Fruit fly (Drosophila melanogaster): Measurements from ENCODE around the gene CG5149.

The CG5149 gene

DNA sequence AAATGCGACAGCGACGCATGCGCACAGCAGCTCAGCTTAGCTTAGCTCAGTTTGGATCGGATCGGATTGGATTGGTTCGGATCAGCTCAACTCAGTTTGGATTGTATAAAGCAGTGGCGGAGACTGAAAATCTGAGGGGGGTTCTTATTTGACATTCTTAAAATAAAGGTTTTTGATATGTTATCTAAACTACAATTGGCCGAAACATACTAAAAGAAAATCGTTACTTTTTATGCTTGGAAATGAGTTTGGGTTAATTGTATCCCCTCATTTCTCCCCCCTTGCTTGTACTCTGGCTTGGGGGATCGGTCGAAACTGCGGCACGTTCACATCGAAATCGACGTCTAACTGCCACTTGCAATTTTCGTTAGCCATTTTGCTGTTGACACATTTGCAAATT lies 11.9 kb downstream of the CG5149 start (continued):
- TF ChIP-seq rib (GFP tag; IDR thresholded peaks at IDR 0.05) (no peak), CG11696 (GFP tag; IDR thresholded peaks at IDR 0.05) (no peak), fd64A (GFP tag; optimal IDR thresholded peaks at IDR 0.05) (no peak), gsb-n (tag; optimal IDR thresholded peaks at IDR 0.05) (no peak), org-1 (GFP tag; optimal IDR thresholded peaks at IDR 0.05) (no peak), CG6813 (GFP tag; optimal IDR thresholded peaks at IDR 0.05) (no peak), eyg (GFP tag; optimal IDR thresholded peaks at IDR 0.05) (no peak), lilli (GFP tag; optimal IDR thresholded peaks at IDR 0.05) (no peak), sens-2 (GFP tag; IDR thresholded peaks at IDR 0.05) (peak; percentile 19; the same call in 1 of the 2 replicates), fu2 (GFP tag; optimal IDR thresholded peaks at IDR 0.05) (no peak), CG3838 (GFP tag; optimal IDR thresholded peaks at IDR 0.05) (no peak), CG11504 (tag; optimal IDR thresholded peaks at IDR 0.05) (no peak), da (GFP tag; optimal IDR thresholded peaks at IDR 0.05) (no peak), CG17328 (GFP tag; IDR thresholded peaks at IDR 0.05) (peak; percentile 51), CG10321 (GFP tag; IDR thresholded peaks at IDR 0.05) (no peak), grau (tag; optimal IDR thresholded peaks at IDR 0.05) (no peak), CG17612 (GFP tag; IDR thresholded peaks at IDR 0.05) (no peak), CG14441 (GFP tag; IDR thresholded peaks at IDR 0.05) (peak; percentile 55), CG13424 (tag; optimal IDR thresholded peaks at IDR 0.05) (no peak), gem (tag; optimal IDR thresholded peaks at IDR 0.05) (peak; percentile 63), CG13624 (GFP tag; optimal IDR thresholded peaks at IDR 0.05) (no peak), CG13123 (GFP tag; optimal IDR thresholded peaks at IDR 0.05) (no peak), CG9817 (tag; optimal IDR thresholded peaks at IDR 0.05) (no peak), sqz (GFP tag; optimal IDR thresholded peaks at IDR 0.05) (no peak), CTCF (GFP tag; optimal IDR thresholded peaks at IDR 0.05) (no peak), Stat92E (GFP tag; optimal IDR thresholded peaks at IDR 0.05) (no peak), Vsx1 (GFP tag; optimal IDR thresholded peaks at IDR 0.05) (no peak), pnt (GFP tag; optimal IDR thresholded peaks at IDR 0.05) (peak; percentile 32), CG9609 (GFP tag; optimal IDR thresholded peaks at IDR 0.05) (no peak), HLH54F (GFP tag; optimal IDR thresholded peaks at IDR 0.05) (no peak), CG30403 (GFP tag; optimal IDR thresholded peaks at IDR 0.05) (peak; percentile 2), BEAF-32 (GFP tag; optimal IDR thresholded peaks at IDR 0.05) (no peak), CG33557 (GFP tag; optimal IDR thresholded peaks at IDR 0.05) (no peak), CG7271 (tag; optimal IDR thresholded peaks at IDR 0.05) (no peak), ems (GFP tag; optimal IDR thresholded peaks at IDR 0.05) (no peak), p53 (GFP tag; optimal IDR thresholded peaks at IDR 0.05) (no peak), Oli (tag; optimal IDR thresholded peaks at IDR 0.05) (peak; percentile 30), scrt (GFP tag; optimal IDR thresholded peaks at IDR 0.05) (no peak), CG1529 (GFP tag; optimal IDR thresholded peaks at IDR 0.05) (no peak), CG12071 (GFP tag; optimal IDR thresholded peaks at IDR 0.05) (no peak), her (GFP tag; optimal IDR thresholded peaks at IDR 0.05) (no peak), Elba2 (GFP tag; optimal IDR thresholded peaks at IDR 0.05) (no peak), CG12942 (GFP tag; optimal IDR thresholded peaks at IDR 0.05) (no peak), tx (GFP tag; optimal IDR thresholded peaks at IDR 0.05) (no peak), dpn (GFP tag; optimal IDR thresholded peaks at IDR 0.05) (no peak), Fer2 (tag; optimal IDR thresholded peaks at IDR 0.05) (no peak), Drgx (GFP tag; IDR thresholded peaks at IDR 0.05) (peak; percentile 94), insv (GFP tag; optimal IDR thresholded peaks at IDR 0.05) (no peak), E2f1 (GFP tag; IDR thresholded peaks at IDR 0.05) (no peak), CG1832 (GFP tag; optimal IDR thresholded peaks at IDR 0.05) (no peak), Rfx (GFP tag; IDR thresholded peaks at IDR 0.05) (peak; percentile 49), CG17568 (GFP tag; optimal IDR thresholded peaks at IDR 0.05) (no peak), ERR (GFP tag; optimal IDR thresholded peaks at IDR 0.05) (no peak)

Measured in whole organism, embryonic.